Worm (Caenorhabditis elegans): ENCODE results near the gene nadk-1.

DNA sequence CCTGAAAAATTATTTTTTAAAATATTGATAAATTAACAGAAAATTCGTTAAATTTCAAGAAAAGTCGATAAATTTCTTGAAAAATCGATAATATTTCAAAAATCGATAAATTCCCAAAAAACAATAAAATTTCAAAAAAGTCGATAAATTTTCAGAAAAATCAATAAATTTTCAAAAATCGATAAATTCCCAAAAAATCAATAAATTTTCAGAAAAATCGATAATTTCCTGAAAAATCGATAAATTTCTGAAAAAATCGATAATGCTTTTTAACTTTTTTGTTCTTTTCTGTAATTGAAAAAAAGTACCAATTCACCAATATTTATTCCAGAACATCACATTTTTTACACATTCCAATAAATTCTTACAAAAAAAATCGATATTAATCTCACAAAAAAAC lies 21.7 kb upstream of the nadk-1 start:
- TF ChIP-seq him-1 (tag; optimal IDR thresholded peaks at IDR 0.05), result no peak
- no peak for TF ChIP-seq W03F9.2 (tag; optimal IDR thresholded peaks at IDR 0.05)

All from whole organism, L4/young adult.